Fruit fly (Drosophila melanogaster) whole organism, embryonic: ENCODE data around the gene CG46310.

Experiments used
- Atf3 ChIP-seq: fragments of 200-800 bp; sonication (Bioruptor generic); optimal IDR thresholded peaks from 3 replicates; lab custom pipeline; 2016; ENCODE audit warnings: missing biosample characterization, missing genetic modification characterization
- CG10321 ChIP-seq: fragments of 200-800 bp; sonication (Bioruptor generic); IDR thresholded peaks from 2 replicates; pipeline ENCODE4 v1.3.6; 2022; ENCODE audit warnings: missing biosample characterization, missing genetic modification characterization
- CG10543 ChIP-seq: fragments of 200-800 bp; sonication (Bioruptor generic); optimal IDR thresholded peaks from 3 replicates; lab custom pipeline; 2017; ENCODE audit warnings: missing biosample characterization, mild to moderate bottlenecking, missing genetic modification characterization, moderate library complexity
- CG10654 ChIP-seq: fragments of 200-800 bp; sonication (Bioruptor generic); optimal IDR thresholded peaks from 2 replicates; lab custom pipeline; 2016; ENCODE audit warnings: missing biosample characterization, missing genetic modification characterization
- CG11696 ChIP-seq: fragments of 200-800 bp; sonication (Bioruptor generic); IDR thresholded peaks from 2 replicates; pipeline ENCODE4 v1.3.6; 2022; ENCODE audit warnings: missing biosample characterization, missing genetic modification characterization
- CG12659 ChIP-seq: fragments of 200-800 bp; sonication (Bioruptor generic); optimal IDR thresholded peaks from 3 replicates; lab custom pipeline; 2017; ENCODE audit warnings: mild to moderate bottlenecking, missing biosample characterization, missing genetic modification reagents, missing genetic modification characterization
- CG14050 ChIP-seq: fragments of 200-800 bp; sonication (Bioruptor generic); IDR thresholded peaks from 3 replicates; pipeline ENCODE4 v1.3.6; 2022; ENCODE audit warnings: missing biosample characterization, missing genetic modification characterization
- CG1602 ChIP-seq: fragments of 200-800 bp; sonication (Bioruptor generic); optimal IDR thresholded peaks from 3 replicates; lab custom pipeline; 2016; ENCODE audit warnings: missing biosample characterization, missing genetic modification characterization
- CG17568 ChIP-seq: fragments of 200-800 bp; sonication (Bioruptor generic); optimal IDR thresholded peaks from 2 replicates; lab custom pipeline; 2018; ENCODE audit warnings: missing biosample characterization, mild to moderate bottlenecking, missing genetic modification characterization, moderate library complexity
- CG31224 ChIP-seq: fragments of 200-800 bp; sonication (Bioruptor generic); IDR thresholded peaks from 2 replicates; pipeline ENCODE4 v1.3.6; 2022; ENCODE audit warnings: missing biosample characterization, missing genetic modification characterization
- CG31365 ChIP-seq: fragments of 200-800 bp; sonication (Bioruptor generic); optimal IDR thresholded peaks from 2 replicates; lab custom pipeline; 2018; ENCODE audit warnings: missing biosample characterization, mild to moderate bottlenecking, missing genetic modification characterization
- CG32767 ChIP-seq: fragments of 200-800 bp; sonication (Bioruptor generic); IDR thresholded peaks from 2 replicates; pipeline ENCODE4 v1.3.6; 2022; ENCODE audit warnings: missing biosample characterization, missing genetic modification characterization
- CG4328 ChIP-seq: fragments of 200-800 bp; sonication (Bioruptor generic); optimal IDR thresholded peaks from 3 replicates; lab custom pipeline; 2017; ENCODE audit warnings: missing biosample characterization, missing genetic modification reagents, missing genetic modification characterization
- CG4424 ChIP-seq: fragments of 200-800 bp; sonication (Bioruptor generic); optimal IDR thresholded peaks from 3 replicates; lab custom pipeline; 2016; ENCODE audit warnings: missing biosample characterization, missing genetic modification characterization
- CG4730 ChIP-seq: fragments of 200-800 bp; sonication (Bioruptor generic); IDR thresholded peaks from 2 replicates; pipeline ENCODE4 v1.3.6; 2022; ENCODE audit warnings: missing biosample characterization, missing genetic modification characterization
- CG5180 ChIP-seq: fragments of 200-800 bp; sonication (Bioruptor generic); optimal IDR thresholded peaks from 3 replicates; lab custom pipeline; 2017; ENCODE audit warnings: missing biosample characterization, missing genetic modification characterization, mild to moderate bottlenecking, moderate library complexity, missing genetic modification reagents
- CG7987 ChIP-seq: fragments of 200-800 bp; sonication (Bioruptor generic); optimal IDR thresholded peaks from 2 replicates; lab custom pipeline; 2018; ENCODE audit warnings: missing biosample characterization, mild to moderate bottlenecking, missing genetic modification characterization, moderate library complexity
- CG9797 ChIP-seq: fragments of 200-800 bp; sonication (Bioruptor generic); optimal IDR thresholded peaks from 3 replicates; lab custom pipeline; 2018; ENCODE audit warnings: missing biosample characterization, mild to moderate bottlenecking, missing genetic modification characterization
- CkIIα-i1 ChIP-seq: fragments of 200-800 bp; sonication (Bioruptor generic); IDR thresholded peaks from 2 replicates; pipeline ENCODE4 v1.3.6; 2022; ENCODE audit warnings: missing biosample characterization, missing genetic modification characterization
- CrebB ChIP-seq: fragments of 200-800 bp; sonication (Bioruptor generic); optimal IDR thresholded peaks from 3 replicates; lab custom pipeline; 2018; ENCODE audit warnings: missing biosample characterization, mild to moderate bottlenecking, missing genetic modification characterization
- D19A ChIP-seq: fragments of 200-800 bp; optimal IDR thresholded peaks from 3 replicates; lab custom pipeline; 2019; ENCODE audit warnings: missing biosample characterization, mild to moderate bottlenecking, missing genetic modification characterization, moderate library complexity
- Deaf1 ChIP-seq: fragments of 200-800 bp; optimal IDR thresholded peaks from 3 replicates; lab custom pipeline; 2019; ENCODE audit warnings: missing biosample characterization, mild to moderate bottlenecking, missing genetic modification characterization, moderate library complexity
- Gug ChIP-seq: fragments of 200-800 bp; sonication (Bioruptor generic); IDR thresholded peaks from 4 replicates; pipeline ENCODE4 v1.3.6; 2022; ENCODE audit warnings: missing biosample characterization, missing genetic modification characterization
- Hr3 ChIP-seq: fragments of 200-800 bp; sonication (Bioruptor generic); optimal IDR thresholded peaks from 3 replicates; lab custom pipeline; 2016; ENCODE audit warnings: missing biosample characterization, missing genetic modification characterization
- Mad ChIP-seq: fragments of 200-800 bp; sonication (Bioruptor generic); optimal IDR thresholded peaks from 2 replicates; lab custom pipeline; 2016; ENCODE audit warnings: missing biosample characterization, missing genetic modification characterization
- Meics ChIP-seq: fragments of 200-800 bp; sonication (Bioruptor generic); optimal IDR thresholded peaks from 2 replicates; lab custom pipeline; 2017; ENCODE audit warnings: missing biosample characterization, mild to moderate bottlenecking, missing genetic modification characterization
- Myb ChIP-seq: fragments of 200-800 bp; sonication (Bioruptor generic); optimal IDR thresholded peaks from 2 replicates; lab custom pipeline; 2016; ENCODE audit warnings: missing biosample characterization, missing genetic modification characterization
- Scr ChIP-seq: fragments of 200-800 bp; sonication (Bioruptor generic); IDR thresholded peaks from 2 replicates; pipeline ENCODE4 v1.3.6; 2022; ENCODE audit warnings: missing biosample characterization, missing genetic modification characterization; ENCODE audit not compliant: partially characterized antibody
- Sox100B ChIP-seq: fragments of 200-800 bp; sonication (Bioruptor generic); optimal IDR thresholded peaks from 3 replicates; lab custom pipeline; 2018; ENCODE audit warnings: missing biosample characterization, mild to moderate bottlenecking, missing genetic modification characterization
- Trl ChIP-seq, 3 experiments: fragments of >200 bp in 2 of 3; fragments of 200-800 bp in 1 of 3; sonication (Bioruptor generic) in 1 of 3; optimal IDR thresholded peaks; 2 replicates in 1 of 3; 3 replicates in 2 of 3; lab custom pipeline; 2016 to 2017; ENCODE audit warnings: missing biosample characterization in 1 of 3, missing genetic modification characterization in 1 of 3
- ase ChIP-seq: fragments of 200-800 bp; sonication (Bioruptor generic); IDR thresholded peaks from 3 replicates; pipeline ENCODE4 v1.3.6; 2022; ENCODE audit warnings: missing biosample characterization, missing genetic modification characterization
- ash1 ChIP-seq: fragments of 200-800 bp; sonication (Bioruptor generic); optimal IDR thresholded peaks from 2 replicates; lab custom pipeline; 2018; ENCODE audit warnings: missing biosample characterization, mild to moderate bottlenecking, missing genetic modification characterization
- bcd ChIP-seq: fragments of 200-800 bp; sonication (Bioruptor generic); optimal IDR thresholded peaks from 2 replicates; lab custom pipeline; 2017; ENCODE audit warnings: missing biosample characterization, mild to moderate bottlenecking, missing genetic modification characterization
- ind ChIP-seq: fragments of 200-800 bp; sonication (Bioruptor generic); optimal IDR thresholded peaks from 3 replicates; lab custom pipeline; 2016; ENCODE audit warnings: missing biosample characterization, missing genetic modification characterization
- lab ChIP-seq: fragments of 200-800 bp; sonication (Bioruptor generic); optimal IDR thresholded peaks from 3 replicates; lab custom pipeline; 2017; ENCODE audit warnings: missing biosample characterization, missing genetic modification characterization, mild to moderate bottlenecking, moderate library complexity, missing genetic modification reagents
- mirr ChIP-seq: fragments of 200-800 bp; sonication (Bioruptor generic); optimal IDR thresholded peaks from 3 replicates; lab custom pipeline; 2018; ENCODE audit warnings: missing biosample characterization, mild to moderate bottlenecking, missing genetic modification characterization
- nau ChIP-seq: fragments of 200-800 bp; sonication (Bioruptor generic); optimal IDR thresholded peaks from 3 replicates; lab custom pipeline; 2017; ENCODE audit warnings: missing biosample characterization, mild to moderate bottlenecking, missing genetic modification characterization, missing genetic modification reagents
- odd ChIP-seq: fragments of 200-800 bp; sonication (Bioruptor generic); optimal IDR thresholded peaks from 2 replicates; lab custom pipeline; 2017; ENCODE audit warnings: missing biosample characterization, mild to moderate bottlenecking, missing genetic modification characterization
- otp ChIP-seq: fragments of 200-800 bp; sonication (Bioruptor generic); IDR thresholded peaks from 3 replicates; pipeline ENCODE4, ENCODE4 v1.3.6; 2022; ENCODE audit warnings: missing biosample characterization, missing genetic modification characterization
- pan ChIP-seq, 4 experiments: fragments of >200 bp in 3 of 4; fragments of 200-800 bp in 1 of 4; sonication (Bioruptor generic) in 1 of 4; optimal IDR thresholded peaks in 3 of 4; IDR thresholded peaks in 1 of 4; 2 replicates each; pipeline versions ENCODE4 v1.3.6 to Lab custom; 2017 to 2022; ENCODE audit warnings: missing biosample characterization in 2 of 4, missing genetic modification characterization in 2 of 4, mixed read lengths in 1 of 4
- pnt ChIP-seq: fragments of 200-800 bp; sonication (Bioruptor generic); optimal IDR thresholded peaks from 3 replicates; lab custom pipeline; 2016; ENCODE audit warnings: missing biosample characterization, missing genetic modification characterization
- ranshi ChIP-seq: fragments of 200-800 bp; sonication (Bioruptor generic); IDR thresholded peaks from 2 replicates; pipeline ENCODE4 v1.3.6; 2022; ENCODE audit warnings: missing biosample characterization, missing genetic modification characterization
- repo ChIP-seq: fragments of 200-800 bp; sonication (Bioruptor generic); optimal IDR thresholded peaks from 2 replicates; lab custom pipeline; 2016; ENCODE audit warnings: missing biosample characterization, missing genetic modification characterization
- sc ChIP-seq, 3 experiments: fragments of >200 bp in 2 of 3; fragments of 200-800 bp in 1 of 3; sonication (Bioruptor generic) in 1 of 3; optimal IDR thresholded peaks; 2 replicates in 2 of 3; 3 replicates in 1 of 3; lab custom pipeline; 2017; ENCODE audit warnings: mild to moderate bottlenecking in 1 of 3, missing biosample characterization in 1 of 3, missing genetic modification characterization in 1 of 3, missing genetic modification reagents in 1 of 3
- shn ChIP-seq: fragments of 200-800 bp; sonication (Bioruptor generic); optimal IDR thresholded peaks from 3 replicates; lab custom pipeline; 2016; ENCODE audit warnings: missing biosample characterization, missing genetic modification characterization
- tgo ChIP-seq: fragments of 200-800 bp; sonication (Bioruptor generic); IDR thresholded peaks from 3 replicates; pipeline ENCODE4 v1.3.6; 2022; ENCODE audit warnings: missing biosample characterization, missing genetic modification characterization
- twi ChIP-seq: fragments of 200-800 bp; optimal IDR thresholded peaks from 2 replicates; lab custom pipeline; 2019; ENCODE audit warnings: missing biosample characterization, mild to moderate bottlenecking, missing genetic modification characterization, moderate library complexity
- wdn ChIP-seq: fragments of 200-800 bp; sonication (Bioruptor generic); IDR thresholded peaks from 2 replicates; pipeline ENCODE4 v1.3.6; 2022; ENCODE audit warnings: missing biosample characterization, missing genetic modification characterization
- yki ChIP-seq: fragments of >200 bp; optimal IDR thresholded peaks from 3 replicates; lab custom pipeline; 2018
- zfh1 ChIP-seq: fragments of 200-800 bp; sonication (Bioruptor generic); IDR thresholded peaks from 3 replicates; pipeline ENCODE4 v1.3.6; 2022; ENCODE audit warnings: missing biosample characterization, missing genetic modification characterization

The CG46310 gene

DNA sequence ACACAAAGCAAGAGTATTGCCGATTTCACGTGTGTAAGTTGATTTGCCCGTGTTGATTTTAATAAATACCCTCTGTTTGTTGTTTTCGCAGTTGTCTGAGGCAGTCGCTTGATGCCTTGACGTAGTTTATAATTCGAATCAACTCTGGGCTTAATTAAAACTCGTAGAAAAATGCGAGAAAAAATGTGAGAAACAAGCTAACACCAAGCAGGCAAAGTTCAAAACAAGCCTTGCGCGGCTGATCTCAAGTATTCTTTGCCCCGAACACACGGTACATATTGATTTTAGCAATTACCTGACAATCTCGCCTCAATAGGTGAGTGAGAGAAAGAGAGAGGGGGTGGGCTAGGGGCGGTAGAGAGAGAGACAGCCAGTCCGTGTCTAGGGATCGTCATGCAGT is 51.6 kb downstream of the CG46310 start (continued):
- TF ChIP-seq Sox100B (GFP tag; lab: Kevin White, UChicago) (peak; percentile 35), D19A (tag; lab: Kevin White, UChicago) (peak; percentile 15), CG17568 (GFP tag; lab: Kevin White, UChicago) (peak; percentile 44), CG31365 (tag; lab: Kevin White, UChicago) (no peak), CG1602 (GFP tag; lab: Kevin White, UChicago) (no peak), ind (GFP tag; lab: Kevin White, UChicago) (no peak), CG10654 (no peak), CG11696 (GFP tag; lab: Robert Waterston, UW) (peak; percentile 54; the same call in 1 of the 2 replicates), CkIIα-i1 (GFP tag; lab: Robert Waterston, UW) (no peak), pnt (no peak), wdn (GFP tag; lab: Robert Waterston, UW) (peak; percentile 50; the same call in 1 of the 2 replicates), CG32767 (GFP tag; lab: Robert Waterston, UW) (no peak), Myb (GFP tag; lab: Kevin White, UChicago) (peak; percentile 17), nau (GFP tag; lab: Kevin White, UChicago) (peak; percentile 13), ash1 (GFP tag; lab: Kevin White, UChicago) (peak; percentile 30), CG14050 (GFP tag; lab: Robert Waterston, UW) (no peak), shn (GFP tag; lab: Kevin White, UChicago) (peak; percentile 9), CG9797 (GFP tag; lab: Kevin White, UChicago) (no peak), CG12659 (GFP tag; lab: Kevin White, UChicago) (peak; percentile 48), Gug (GFP tag; lab: Robert Waterston, UW) (no peak), Hr3 (GFP tag; lab: Kevin White, UChicago) (no peak), otp (GFP tag; lab: Robert Waterston, UW) (peak; percentile 63; the same call in 1 of the 3 replicates), CG4328 (GFP tag; lab: Kevin White, UChicago) (peak; percentile 16), CG4730 (GFP tag; lab: Robert Waterston, UW) (no peak), Atf3 (GFP tag; lab: Kevin White, UChicago) (no peak), yki (lab: Kevin White, UChicago) (no peak), CG5180 (GFP tag; lab: Kevin White, UChicago) (no peak), CG7987 (GFP tag; lab: Kevin White, UChicago) (peak; percentile 48), tgo (GFP tag; lab: Robert Waterston, UW) (no peak; the same call in 2 of the 3 replicates), CG4424 (GFP tag; lab: Kevin White, UChicago) (peak; percentile 22), CG31224 (GFP tag; lab: Robert Waterston, UW) (0 out of 2 replicates have a peak, but pooled peaks have one; percentile 45), Scr (GFP tag; lab: Robert Waterston, UW) (no peak), repo (peak; percentile 35), lab (GFP tag; lab: Kevin White, UChicago) (peak; percentile 81), CrebB (tag; lab: Kevin White, UChicago) (peak; percentile 18), pan (optimal IDR thresholded peaks at IDR 0.05; lab: Kevin White, UChicago) (no peak), pan (GFP tag; optimal IDR thresholded peaks at IDR 0.05 in 1 of 2, IDR thresholded peaks at IDR 0.05 in 1 of 2) (no peak), bcd (GFP tag; lab: Kevin White, UChicago) (peak; percentile 32), sc (optimal IDR thresholded peaks at IDR 0.05; lab: Kevin White, UChicago) (no peak), sc (GFP tag; optimal IDR thresholded peaks at IDR 0.05; lab: Kevin White, UChicago) (no peak), odd (GFP tag; lab: Kevin White, UChicago) (peak; percentile 41), ranshi (GFP tag; lab: Robert Waterston, UW) (peak; percentile 28; the same call in 1 of the 2 replicates), Mad (peak; percentile 4), Deaf1 (tag; lab: Kevin White, UChicago) (no peak), CG10543 (GFP tag; lab: Kevin White, UChicago) (peak; percentile 77), zfh1 (GFP tag; lab: Robert Waterston, UW) (peak; percentile 53; the same call in 1 of the 3 replicates), Trl (optimal IDR thresholded peaks at IDR 0.05; lab: Kevin White, UChicago) (no peak), Trl (GFP tag; optimal IDR thresholded peaks at IDR 0.05; lab: Kevin White, UChicago) (peak; percentile 49), CG10321 (GFP tag; lab: Robert Waterston, UW) (peak; percentile 21; the same call in 1 of the 2 replicates), mirr (GFP tag; lab: Kevin White, UChicago) (peak; percentile 59), ase (GFP tag; lab: Robert Waterston, UW) (no peak), Meics (GFP tag; lab: Kevin White, UChicago) (peak; percentile 72), twi (tag; lab: Kevin White, UChicago) (no peak)
